Worm (Caenorhabditis elegans): ENCODE measurements around the gene npp-26.

npp-26 gene

ce11 chrIV:4776001-4776400 lies 11.5 kb downstream of the npp-26 start, which contains the start of gene R11E3.19:
Gene R11E3.19 (minus strand): TSS chrIV:4776101.
- TF ChIP-seq mxl-3 (GFP tag; optimal IDR thresholded peaks at IDR 0.05) (no peak), unc-130 (GFP tag; optimal IDR thresholded peaks at IDR 0.05) (no peak), F49E8.2 (tag; optimal IDR thresholded peaks at IDR 0.05; ENCODE audit: borderline replicate concordance) (no peak), hif-1 (tag; optimal IDR thresholded peaks at IDR 0.05) (no peak), daf-16 (GFP tag; optimal IDR thresholded peaks at IDR 0.05) (no peak), daf-16 (tag; optimal IDR thresholded peaks at IDR 0.05) (no peak), ceh-82 (tag; optimal IDR thresholded peaks at IDR 0.05) (no peak), nhr-28 (tag; optimal IDR thresholded peaks at IDR 0.05) (no peak), aly-2 (tag; optimal IDR thresholded peaks at IDR 0.05) (no peak), zfp-3 (GFP tag; conservative IDR thresholded peaks at IDR 0.05) (no peak), ceh-44 (GFP tag; IDR thresholded peaks at IDR 0.05) (no peak), lir-3 (tag; optimal IDR thresholded peaks at IDR 0.05) (no peak), duxl-1 (tag; optimal IDR thresholded peaks at IDR 0.05; ENCODE audit: poor library complexity) (no peak), egl-43 (GFP tag; IDR thresholded peaks at IDR 0.05) (no peak), nhr-42 (GFP tag; IDR thresholded peaks at IDR 0.05) (no peak), Y48G9A.11 (GFP tag; IDR thresholded peaks at IDR 0.05) (no peak), ceh-32 (tag; optimal IDR thresholded peaks at IDR 0.05; ENCODE audit: poor library complexity) (no peak), R02D3.7 (tag; optimal IDR thresholded peaks at IDR 0.05) (no peak), ztf-11 (tag; optimal IDR thresholded peaks at IDR 0.05) (no peak), F10B5.3 (tag; optimal IDR thresholded peaks at IDR 0.05) (no peak), snpc-4 (tag; optimal IDR thresholded peaks at IDR 0.05) (no peak)

- no peak for TF ChIP-seq tra-1 (GFP tag; IDR thresholded peaks at IDR 0.05)
- no peak for TF ChIP-seq nhr-25 (tag; optimal IDR thresholded peaks at IDR 0.05; ENCODE audit: borderline replicate concordance, insufficient read depth)
- TF ChIP-seq dve-1 (tag; optimal IDR thresholded peaks at IDR 0.05; ENCODE audit: insufficient read depth): no peak
- TF ChIP-seq lin-15B (tag; optimal IDR thresholded peaks at IDR 0.05): no peak
- no peak for TF ChIP-seq pqm-1 (tag; optimal IDR thresholded peaks at IDR 0.05)
- TF ChIP-seq hlh-11 (tag; optimal IDR thresholded peaks at IDR 0.05): no peak
- no peak for TF ChIP-seq hmg-1.1 (GFP tag; IDR thresholded peaks at IDR 0.05)
- no peak for TF ChIP-seq F10B5.3 (tag; optimal IDR thresholded peaks at IDR 0.05)
These were observed 12.0 kb downstream of the npp-26 start for ce11 chrIV:4776501-4776900.

DNA sequence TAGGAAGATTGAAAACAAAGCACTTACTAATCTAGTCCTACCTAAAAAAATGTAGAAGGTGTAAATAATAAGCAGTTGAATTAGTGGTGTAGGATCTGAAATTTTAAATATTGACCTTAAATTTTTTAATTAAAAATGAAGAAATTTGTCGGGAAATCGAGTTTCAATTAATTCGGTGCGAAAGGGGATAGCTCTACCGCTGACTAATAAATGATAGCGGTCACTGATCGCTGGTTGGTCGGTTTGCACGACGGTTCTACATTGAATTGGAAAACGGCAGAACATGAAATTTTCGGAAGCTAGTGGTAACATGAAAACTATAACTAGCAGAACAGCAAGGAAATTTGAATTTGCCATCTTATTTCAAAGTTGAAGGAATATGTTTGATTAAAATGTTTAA lies 15.6 kb downstream of the npp-26 start, which contains the start of gene set-15:
TSS of gene set-15 (minus strand) at position 101 of the 400 bp plus-strand sequence.
- no peak for TF ChIP-seq hlh-30 (tag; optimal IDR thresholded peaks at IDR 0.05; ENCODE audit: insufficient read depth)
- TF ChIP-seq zfp-2 (tag; optimal IDR thresholded peaks at IDR 0.05): no peak
- TF ChIP-seq aha-1 (tag): no peak
- no peak for TF ChIP-seq lir-3 (tag; optimal IDR thresholded peaks at IDR 0.05)
- no peak for TF ChIP-seq zip-11 (GFP tag; IDR thresholded peaks at IDR 0.05)
- TF ChIP-seq mdl-1 (tag; optimal IDR thresholded peaks at IDR 0.05): no peak
- no peak for TF ChIP-seq ceh-20 (GFP tag; IDR thresholded peaks at IDR 0.05)
- no peak for TF ChIP-seq fkh-10 (GFP tag; optimal IDR thresholded peaks at IDR 0.05)
- no peak for TF ChIP-seq nhr-48 (tag; optimal IDR thresholded peaks at IDR 0.05)
- no peak for TF ChIP-seq nhr-10 (tag; optimal IDR thresholded peaks at IDR 0.05)
- no peak for TF ChIP-seq saeg-2 (GFP tag; IDR thresholded peaks at IDR 0.05)
- no peak for TF ChIP-seq nhr-28 (tag; optimal IDR thresholded peaks at IDR 0.05)
- TF ChIP-seq jun-1 (tag; optimal IDR thresholded peaks at IDR 0.05): no peak
- TF ChIP-seq daf-16 (GFP tag; optimal IDR thresholded peaks at IDR 0.05): no peak
- TF ChIP-seq daf-16 (tag; optimal IDR thresholded peaks at IDR 0.05): no peak
- no peak for TF ChIP-seq Y105C5A.15 (GFP tag; IDR thresholded peaks at IDR 0.05)
- TF ChIP-seq dmd-8 (GFP tag; IDR thresholded peaks at IDR 0.05): no peak
- TF ChIP-seq ctbp-1 (GFP tag; IDR thresholded peaks at IDR 0.05): no peak
- TF ChIP-seq egl-43 (GFP tag; IDR thresholded peaks at IDR 0.05): no peak
